Fruit fly (Drosophila melanogaster) whole organism, prepupa: Measurements from ENCODE around the gene 2mit.
A peak's percentile ranks its signal among the peaks of the same experiment; 100 is the strongest.

Experiments
- Blimp-1 ChIP-seq: fragments of 200-800 bp; sonication (Bioruptor generic); optimal IDR thresholded peaks from 3 replicates; lab custom pipeline; 2017; ENCODE audit warnings: missing biosample characterization, missing genetic modification characterization, mild to moderate bottlenecking, moderate library complexity, missing genetic modification reagents
- CG10669 ChIP-seq: fragments of 200-800 bp; sonication (Bioruptor generic); optimal IDR thresholded peaks from 3 replicates; lab custom pipeline; 2018; ENCODE audit warnings: missing biosample characterization, mild to moderate bottlenecking, missing genetic modification characterization, moderate library complexity
- CG11762 ChIP-seq: fragments of 200-800 bp; sonication (Bioruptor generic); optimal IDR thresholded peaks from 3 replicates; lab custom pipeline; 2016; ENCODE audit warnings: missing biosample characterization, missing genetic modification characterization; ENCODE audit not compliant: insufficient read depth
- CG15336 ChIP-seq: fragments of 200-800 bp; sonication (Bioruptor generic); IDR thresholded peaks from 2 replicates; pipeline ENCODE4 v1.3.6; 2022; ENCODE audit warnings: missing biosample characterization, missing genetic modification characterization
- CG1621 ChIP-seq: fragments of 200-800 bp; sonication (Bioruptor generic); optimal IDR thresholded peaks from 3 replicates; lab custom pipeline; 2018; ENCODE audit warnings: missing biosample characterization, mild to moderate bottlenecking, missing genetic modification characterization
- CG16779 ChIP-seq: fragments of 200-800 bp; sonication (Bioruptor generic); optimal IDR thresholded peaks from 3 replicates; lab custom pipeline; 2017; ENCODE audit warnings: missing biosample characterization, mild to moderate bottlenecking, missing genetic modification characterization
- CG31627 ChIP-seq: fragments of 200-800 bp; sonication (Bioruptor generic); optimal IDR thresholded peaks from 3 replicates; lab custom pipeline; 2016; ENCODE audit warnings: missing biosample characterization, missing genetic modification characterization
- CG32006 ChIP-seq: fragments of 200-800 bp; sonication (Bioruptor generic); optimal IDR thresholded peaks from 3 replicates; lab custom pipeline; 2017; ENCODE audit warnings: missing biosample characterization, mild to moderate bottlenecking, missing genetic modification characterization
- CG34406 ChIP-seq: fragments of 200-800 bp; sonication (Bioruptor generic); optimal IDR thresholded peaks from 3 replicates; lab custom pipeline; 2016; ENCODE audit warnings: missing biosample characterization, missing genetic modification characterization
- CG3919 ChIP-seq: fragments of 200-800 bp; sonication (Bioruptor generic); optimal IDR thresholded peaks from 3 replicates; lab custom pipeline; 2016; ENCODE audit warnings: missing biosample characterization, missing genetic modification characterization
- CG4318 ChIP-seq: fragments of 200-800 bp; sonication (Bioruptor generic); optimal IDR thresholded peaks from 3 replicates; lab custom pipeline; 2017; ENCODE audit warnings: missing biosample characterization, mild to moderate bottlenecking, missing genetic modification characterization
- CG6163 ChIP-seq: fragments of 200-800 bp; sonication (Bioruptor generic); IDR thresholded peaks from 3 replicates; pipeline ENCODE4 v1.3.6; 2022; ENCODE audit warnings: missing biosample characterization, missing genetic modification characterization
- CG6792 ChIP-seq: fragments of 200-800 bp; sonication (Bioruptor generic); optimal IDR thresholded peaks from 3 replicates; lab custom pipeline; 2016; ENCODE audit warnings: missing biosample characterization, missing genetic modification characterization
- CG6854 ChIP-seq: fragments of 200-800 bp; sonication (Bioruptor generic); optimal IDR thresholded peaks from 2 replicates; lab custom pipeline; 2017; ENCODE audit warnings: missing biosample characterization, mild to moderate bottlenecking, missing genetic modification characterization
- CG7368 ChIP-seq: fragments of 200-800 bp; sonication (Bioruptor generic); optimal IDR thresholded peaks from 3 replicates; lab custom pipeline; 2016; ENCODE audit warnings: missing biosample characterization, missing genetic modification characterization
- CG8319 ChIP-seq: fragments of 200-800 bp; sonication (Bioruptor generic); optimal IDR thresholded peaks from 3 replicates; lab custom pipeline; 2016; ENCODE audit warnings: missing biosample characterization, missing genetic modification characterization
- CG8632 ChIP-seq: fragments of 200-800 bp; sonication (Bioruptor generic); optimal IDR thresholded peaks from 3 replicates; lab custom pipeline; 2016; ENCODE audit warnings: missing biosample characterization, missing genetic modification characterization
- Eip75B ChIP-seq: fragments of 200-800 bp; sonication (Bioruptor generic); optimal IDR thresholded peaks from 3 replicates; lab custom pipeline; 2016; ENCODE audit warnings: missing biosample characterization, missing genetic modification characterization
- Eip78C ChIP-seq: fragments of 200-800 bp; sonication (Bioruptor generic); peaks from one replicate; lab custom pipeline; 2016; ENCODE audit warnings: missing biosample characterization, missing genetic modification characterization
- Ets21C ChIP-seq: fragments of 200-800 bp; sonication (Bioruptor generic); optimal IDR thresholded peaks from 3 replicates; lab custom pipeline; 2016; ENCODE audit warnings: missing biosample characterization, missing genetic modification characterization
- Gug ChIP-seq: fragments of 200-800 bp; sonication (Bioruptor generic); IDR thresholded peaks from 2 replicates; pipeline ENCODE4 v1.3.6; 2022; ENCODE audit warnings: missing biosample characterization, missing genetic modification characterization
- Hr38 ChIP-seq: sonication (Bioruptor generic); optimal IDR thresholded peaks from 2 replicates; lab custom pipeline; 2016; ENCODE audit warnings: missing biosample characterization, missing genetic modification characterization
- Hr39 ChIP-seq: fragments of 200-800 bp; sonication (Bioruptor generic); optimal IDR thresholded peaks from 2 replicates; lab custom pipeline; 2016; ENCODE audit warnings: missing biosample characterization, missing genetic modification characterization
- Met ChIP-seq: fragments of 200-800 bp; sonication (Bioruptor generic); optimal IDR thresholded peaks from 3 replicates; lab custom pipeline; 2016; ENCODE audit warnings: missing biosample characterization, missing genetic modification characterization
- Smox ChIP-seq: fragments of 200-800 bp; sonication (Bioruptor generic); optimal IDR thresholded peaks from 3 replicates; lab custom pipeline; 2016; ENCODE audit warnings: missing biosample characterization, missing genetic modification characterization
- Sox102F ChIP-seq: fragments of 200-800 bp; sonication (Bioruptor generic); optimal IDR thresholded peaks from 2 replicates; lab custom pipeline; 2016; ENCODE audit warnings: missing biosample characterization, mild to moderate bottlenecking, missing genetic modification characterization
- Sox14 ChIP-seq: fragments of 200-800 bp; sonication (Bioruptor generic); optimal IDR thresholded peaks from 3 replicates; lab custom pipeline; 2016; ENCODE audit warnings: missing biosample characterization, missing genetic modification characterization
- Sox15 ChIP-seq: fragments of 200-800 bp; sonication (Bioruptor generic); optimal IDR thresholded peaks from 3 replicates; lab custom pipeline; 2016; ENCODE audit warnings: missing biosample characterization, missing genetic modification characterization
- cyc ChIP-seq: fragments of 200-800 bp; sonication (Bioruptor generic); optimal IDR thresholded peaks from 3 replicates; lab custom pipeline; 2016; ENCODE audit warnings: missing biosample characterization, missing genetic modification characterization
- dsx ChIP-seq: fragments of 200-800 bp; optimal IDR thresholded peaks from 3 replicates; lab custom pipeline; 2019; ENCODE audit warnings: missing biosample characterization, mild to moderate bottlenecking, missing genetic modification characterization, moderate library complexity; ENCODE audit not compliant: poor library complexity, severe bottlenecking
- esn ChIP-seq: fragments of 200-800 bp; sonication (Bioruptor generic); optimal IDR thresholded peaks from 2 replicates; lab custom pipeline; 2016; ENCODE audit warnings: missing biosample characterization, mild to moderate bottlenecking, missing genetic modification characterization, moderate library complexity
- fd59A ChIP-seq: fragments of 200-800 bp; sonication (Bioruptor generic); optimal IDR thresholded peaks from 2 replicates; lab custom pipeline; 2017; ENCODE audit warnings: missing biosample characterization, mild to moderate bottlenecking, missing genetic modification characterization, missing genetic modification reagents
- lz ChIP-seq: fragments of 200-800 bp; sonication (Bioruptor generic); optimal IDR thresholded peaks from 3 replicates; lab custom pipeline; 2016; ENCODE audit warnings: missing biosample characterization, missing genetic modification characterization
- pdm3 ChIP-seq: fragments of 200-800 bp; sonication (Bioruptor generic); optimal IDR thresholded peaks from 3 replicates; lab custom pipeline; 2016; ENCODE audit warnings: missing biosample characterization, missing genetic modification characterization
- salr ChIP-seq, 2 experiments: fragments of 200-800 bp; sonication (Bioruptor generic); optimal IDR thresholded peaks; 3 replicates each; lab custom pipeline; 2016 to 2018; ENCODE audit warnings: missing biosample characterization in 2 of 2, missing genetic modification characterization in 2 of 2, mild to moderate bottlenecking in 1 of 2
- spab ChIP-seq: fragments of 200-800 bp; sonication (Bioruptor generic); optimal IDR thresholded peaks from 2 replicates; lab custom pipeline; 2017; ENCODE audit warnings: missing biosample characterization, mild to moderate bottlenecking, missing genetic modification characterization, missing genetic modification reagents
- svp ChIP-seq: fragments of 200-800 bp; sonication (Bioruptor generic); peaks from one replicate; lab custom pipeline; 2016; ENCODE audit warnings: missing biosample characterization, missing genetic modification characterization
- topi ChIP-seq: fragments of 200-800 bp; sonication (Bioruptor generic); optimal IDR thresholded peaks from 3 replicates; lab custom pipeline; 2016; ENCODE audit warnings: missing biosample characterization, missing genetic modification characterization
- vri ChIP-seq: fragments of 200-800 bp; sonication (Bioruptor generic); optimal IDR thresholded peaks from 3 replicates; lab custom pipeline; 2016; ENCODE audit warnings: missing biosample characterization, mild to moderate bottlenecking, missing genetic modification characterization

Gene 2mit

dm6 chr3R:13078263-13078662 is 77.2 kb downstream of the 2mit start:
- TF ChIP-seq Blimp-1 (no peak), esn (no peak), cyc (GFP tag; lab: Kevin White, UChicago) (peak; percentile 6), CG4318 (GFP tag; lab: Kevin White, UChicago) (no peak), lz (no peak), Sox14 (GFP tag; lab: Kevin White, UChicago) (no peak), Eip75B (GFP tag; lab: Kevin White, UChicago) (no peak), CG6854 (GFP tag; lab: Kevin White, UChicago) (no peak), Smox (GFP tag; lab: Kevin White, UChicago) (no peak), Hr39 (peak; percentile 50), CG7368 (GFP tag; lab: Kevin White, UChicago) (no peak), fd59A (GFP tag; lab: Kevin White, UChicago) (no peak), CG8319 (GFP tag; lab: Kevin White, UChicago) (no peak), svp (GFP tag; lab: Kevin White, UChicago) (peak; percentile 0), CG3919 (GFP tag; lab: Kevin White, UChicago) (no peak), CG31627 (GFP tag; lab: Kevin White, UChicago) (peak; percentile 51), Eip78C (GFP tag; lab: Kevin White, UChicago) (peak; percentile 61), vri (GFP tag; lab: Kevin White, UChicago) (no peak)

- TF ChIP-seq Ets21C (GFP tag; lab: Kevin White, UChicago) (no peak), Eip75B (GFP tag; lab: Kevin White, UChicago) (no peak), spab (no peak), CG6854 (GFP tag; lab: Kevin White, UChicago) (no peak), topi (GFP tag; lab: Kevin White, UChicago) (no peak), salr (GFP tag; optimal IDR thresholded peaks at IDR 0.05; lab: Kevin White, UChicago) (no peak), CG16779 (tag; lab: Kevin White, UChicago) (no peak), Sox102F (no peak)
These were observed 78.2 kb downstream of the 2mit start for dm6 chr3R:13077262-13077661.

- no peak for TF ChIP-seq CG34406 (GFP tag; lab: Kevin White, UChicago)
- no peak for TF ChIP-seq Sox15
- no peak for TF ChIP-seq pdm3
- TF ChIP-seq CG7368 (GFP tag; lab: Kevin White, UChicago): no peak
- TF ChIP-seq CG1621: no peak
- no peak for TF ChIP-seq CG3919 (GFP tag; lab: Kevin White, UChicago)
- TF ChIP-seq CG6163 (GFP tag; lab: Robert Waterston, UW): no peak
- TF ChIP-seq CG8632 (GFP tag; lab: Kevin White, UChicago): no peak
- no peak for TF ChIP-seq Eip75B (GFP tag; lab: Kevin White, UChicago)
- no peak for TF ChIP-seq CG6792
These were observed 79.8 kb downstream of the 2mit start for dm6 chr3R:13075728-13076127.

- TF ChIP-seq CG8632 (GFP tag; lab: Kevin White, UChicago): no peak
- no peak for TF ChIP-seq CG11762
- no peak for TF ChIP-seq dsx (GFP tag; lab: Kevin White, UChicago)
- TF ChIP-seq CG8319 (GFP tag; lab: Kevin White, UChicago): no peak
- TF ChIP-seq CG10669 (GFP tag; lab: Kevin White, UChicago): no peak
- no peak for TF ChIP-seq CG34406 (GFP tag; lab: Kevin White, UChicago)
- no peak for TF ChIP-seq CG32006
- TF ChIP-seq Met (GFP tag; lab: Kevin White, UChicago): no peak
- no peak for TF ChIP-seq Gug (GFP tag; lab: Robert Waterston, UW)
- no peak for TF ChIP-seq CG6163 (GFP tag; lab: Robert Waterston, UW)
- no peak for TF ChIP-seq CG15336 (GFP tag; lab: Robert Waterston, UW)
- TF ChIP-seq CG31627 (GFP tag; lab: Kevin White, UChicago): no peak
- no peak for TF ChIP-seq pdm3
- TF ChIP-seq Hr38 (GFP tag; lab: Kevin White, UChicago): no peak
- no peak for TF ChIP-seq topi (GFP tag; lab: Kevin White, UChicago)
These were observed 80.9 kb downstream of the 2mit start for dm6 chr3R:13074588-13074987.
